Worm (Caenorhabditis elegans): ENCODE measurements around the gene T23F2.5.

Gene T23F2.5

DNA sequence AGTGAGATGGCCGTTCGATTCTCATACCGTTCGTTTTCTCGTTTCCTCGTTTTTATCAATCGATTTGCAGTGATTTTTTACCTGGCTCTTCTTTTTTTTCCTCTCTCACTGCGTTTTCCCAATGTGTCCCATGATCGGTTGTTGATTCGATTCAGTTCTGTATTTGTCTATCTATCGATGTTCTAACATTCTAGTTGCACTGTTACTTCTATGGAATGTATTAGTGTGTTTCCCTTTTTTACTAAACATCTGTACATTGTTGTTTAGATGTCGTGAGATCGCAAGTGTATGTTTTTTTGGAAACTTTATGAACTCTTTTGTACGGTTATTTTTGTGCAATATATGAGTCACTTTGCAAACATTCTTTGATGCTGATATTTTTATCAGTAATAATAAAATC is 39.4 kb downstream of the T23F2.5 start:
- 0 out of 2 replicates have a peak, but pooled peaks have one; percentile 8 for TF ChIP-seq nhr-120 (GFP tag; IDR thresholded peaks at IDR 0.05)
- no peak for TF ChIP-seq ekl-4 (GFP tag; IDR thresholded peaks at IDR 0.05)

DNA sequence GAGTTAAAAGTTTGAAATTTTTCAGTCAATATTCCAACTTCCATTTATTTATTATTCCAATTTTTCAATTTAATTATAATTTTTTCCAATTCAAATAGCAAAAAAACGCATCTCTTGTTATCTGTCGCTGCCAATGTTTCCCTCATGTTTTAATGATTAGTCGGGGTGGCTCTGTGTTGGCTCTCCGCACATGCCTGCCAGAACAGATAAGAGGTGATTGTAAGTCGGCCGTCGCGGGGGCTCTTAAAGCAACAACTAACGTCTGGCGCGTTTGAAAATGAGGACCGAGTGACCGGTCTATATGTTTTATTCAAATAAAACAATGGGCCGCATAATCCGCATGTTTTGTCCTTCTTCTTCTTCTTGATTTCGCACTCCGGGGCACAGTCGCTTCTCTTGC is 40.6 kb downstream of the T23F2.5 start:
- TF ChIP-seq ccch-3 (GFP tag; optimal IDR thresholded peaks at IDR 0.05) (no peak), nhr-80 (tag; optimal IDR thresholded peaks at IDR 0.05) (peak; percentile 64), dox-1 (GFP tag; IDR thresholded peaks at IDR 0.05) (0 out of 2 replicates have a peak, but pooled peaks have one; percentile 18), Y53G8AR.9 (GFP tag; conservative IDR thresholded peaks at IDR 0.05) (no peak), K11D2.4 (GFP tag; IDR thresholded peaks at IDR 0.05) (no peak), zfh-2 (GFP tag; conservative IDR thresholded peaks at IDR 0.05) (no peak), die-1 (tag; optimal IDR thresholded peaks at IDR 0.05) (no peak), let-526 (GFP tag; IDR thresholded peaks at IDR 0.05) (0 out of 2 replicates have a peak, but pooled peaks have one; percentile 11), attf-3 (GFP tag; conservative IDR thresholded peaks at IDR 0.05) (no peak), ceh-79 (tag; optimal IDR thresholded peaks at IDR 0.05) (no peak)

DNA sequence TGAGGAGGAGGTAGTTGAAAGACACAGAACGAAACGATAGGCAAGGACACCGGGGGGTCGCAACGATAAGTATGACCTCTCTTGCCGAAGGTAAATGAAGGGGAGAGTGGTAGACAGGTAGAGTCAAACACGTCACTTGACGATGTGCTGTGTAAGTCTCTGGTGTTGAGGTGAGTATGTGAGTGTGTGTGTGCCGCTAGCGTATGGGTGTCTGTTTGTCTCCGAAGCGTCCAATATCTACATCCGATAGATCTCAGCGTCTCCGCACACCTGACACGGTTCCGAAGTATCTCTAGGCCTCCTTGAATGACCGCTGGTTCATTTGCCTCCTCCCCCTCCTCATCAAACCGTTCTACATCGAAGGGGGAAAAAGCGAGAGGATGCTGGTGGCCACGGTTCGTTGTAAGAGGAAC is 41.8 kb downstream of the T23F2.5 start:
- TF ChIP-seq efl-1 (GFP tag; optimal IDR thresholded peaks at IDR 0.05) (no peak), repo-1 (tag; optimal IDR thresholded peaks at IDR 0.05) (peak; percentile 18), ztf-28 (GFP tag; IDR thresholded peaks at IDR 0.05) (no peak), gei-17 (GFP tag; optimal IDR thresholded peaks at IDR 0.05) (peak; percentile 30), F55B11.4 (tag; optimal IDR thresholded peaks at IDR 0.05; ENCODE audit: borderline replicate concordance, insufficient read depth) (no peak), lsy-27 (tag; optimal IDR thresholded peaks at IDR 0.05; ENCODE audit: borderline replicate concordance, insufficient read depth) (no peak), lir-1 (GFP tag; conservative IDR thresholded peaks at IDR 0.05) (no peak), akir-1 (GFP tag; optimal IDR thresholded peaks at IDR 0.05) (peak; percentile 50), aptf-2 (GFP tag; conservative IDR thresholded peaks at IDR 0.05) (no peak), die-1 (tag; optimal IDR thresholded peaks at IDR 0.05) (peak; percentile 4), madf-10 (tag; optimal IDR thresholded peaks at IDR 0.05) (peak; percentile 11), unc-130 (GFP tag; optimal IDR thresholded peaks at IDR 0.05) (no peak), somi-1 (GFP tag; optimal IDR thresholded peaks at IDR 0.05) (no peak), C06A6.2 (GFP tag; conservative IDR thresholded peaks at IDR 0.05) (no peak; the same call in 1 of the 2 replicates), dpl-1 (GFP tag; optimal IDR thresholded peaks at IDR 0.05) (no peak), nfyb-1 (GFP tag; IDR thresholded peaks at IDR 0.05) (0 out of 2 replicates have a peak, but pooled peaks have one; percentile 48), ekl-4 (GFP tag; IDR thresholded peaks at IDR 0.05) (peak; percentile 61; the same call in 1 of the 2 replicates), Y79H2A.3 (GFP tag; conservative IDR thresholded peaks at IDR 0.05) (no peak), madf-6 (GFP tag; IDR thresholded peaks at IDR 0.05) (no peak), xnd-1 (tag; optimal IDR thresholded peaks at IDR 0.05) (no peak), F10E7.11 (tag; optimal IDR thresholded peaks at IDR 0.05) (no peak), dpff-1 (tag; optimal IDR thresholded peaks at IDR 0.05) (no peak), egl-44 (GFP tag; IDR thresholded peaks at IDR 0.05) (no peak), ccch-3 (GFP tag; optimal IDR thresholded peaks at IDR 0.05) (no peak), bed-2 (GFP tag; IDR thresholded peaks at IDR 0.05) (no peak), mcd-1 (GFP tag; IDR thresholded peaks at IDR 0.05) (peak; percentile 34; the same call in 1 of the 2 replicates), tlf-1 (GFP tag; optimal IDR thresholded peaks at IDR 0.05) (no peak), B0336.3 (GFP tag; IDR thresholded peaks at IDR 0.05) (peak; percentile 41; the same call in 1 of the 2 replicates), Y53G8AR.9 (GFP tag; conservative IDR thresholded peaks at IDR 0.05) (no peak), Y95B8A.8 (GFP tag; IDR thresholded peaks at IDR 0.05) (no peak), tbp1 (GFP tag; optimal IDR thresholded peaks at IDR 0.05) (peak; percentile 14), bed-1 (GFP tag; IDR thresholded peaks at IDR 0.05) (no peak), B0035.1 (tag; optimal IDR thresholded peaks at IDR 0.05) (no peak), lin-26 (GFP tag; IDR thresholded peaks at IDR 0.05) (no peak), nhr-90 (tag; optimal IDR thresholded peaks at IDR 0.05) (no peak), ceh-27 (GFP tag; optimal IDR thresholded peaks at IDR 0.05) (peak; percentile 75), rcor-1 (GFP tag; IDR thresholded peaks at IDR 0.05) (peak; percentile 41; the same call in 1 of the 2 replicates), F37B4.10 (GFP tag; IDR thresholded peaks at IDR 0.05) (no peak)
